Worm (Caenorhabditis elegans) whole organism, late embryonic: ENCODE data around the gene srpa-68.

ENCODE experiments used
- K02D7.2 ChIP-seq: sonication (generic microtip); optimal IDR thresholded peaks from 2 replicates; lab custom pipeline; 2017; ENCODE audit warnings: mild to moderate bottlenecking, missing genetic modification characterization, missing compliant biosample characterization
- K09A11.1 ChIP-seq: sonication (generic microtip); optimal IDR thresholded peaks from 2 replicates; lab custom pipeline; 2017; ENCODE audit warnings: antibody characterized with exemption, mild to moderate bottlenecking, missing genetic modification characterization, missing compliant biosample characterization; ENCODE audit not compliant: insufficient read depth
- T23F11.4 ChIP-seq: fragments of 200-800 bp; sonication (Bioruptor generic); optimal IDR thresholded peaks from 2 replicates; lab custom pipeline; 2018; ENCODE audit warnings: mild to moderate bottlenecking, missing genetic modification characterization, missing compliant biosample characterization
- Y22D7AL.16 ChIP-seq: sonication (generic microtip); optimal IDR thresholded peaks from 2 replicates; lab custom pipeline; 2016; ENCODE audit warnings: missing genetic modification characterization, missing compliant biosample characterization
- ahr-1 ChIP-seq: sonication (generic microtip); optimal IDR thresholded peaks from 2 replicates; lab custom pipeline; 2016; ENCODE audit warnings: missing genetic modification characterization, missing compliant biosample characterization
- ceh-14 ChIP-seq: sonication (generic microtip); optimal IDR thresholded peaks from 2 replicates; lab custom pipeline; 2016; ENCODE audit warnings: missing genotype, missing genetic modification characterization, missing compliant biosample characterization
- ceh-18 ChIP-seq: sonication (generic microtip); optimal IDR thresholded peaks from 2 replicates; lab custom pipeline; 2016; ENCODE audit warnings: missing genetic modification characterization, missing compliant biosample characterization
- ceh-19 ChIP-seq: fragments of 200-800 bp; sonication (Bioruptor generic); optimal IDR thresholded peaks from 2 replicates; lab custom pipeline; 2018; ENCODE audit warnings: mild to moderate bottlenecking, missing genetic modification characterization, missing compliant biosample characterization
- ceh-2 ChIP-seq: sonication (generic microtip); optimal IDR thresholded peaks from 2 replicates; lab custom pipeline; 2016; ENCODE audit warnings: missing genotype, missing genetic modification characterization, missing compliant biosample characterization
- ceh-24 ChIP-seq: sonication (generic microtip); optimal IDR thresholded peaks from 2 replicates; lab custom pipeline; 2016; ENCODE audit warnings: mild to moderate bottlenecking, missing genetic modification characterization, missing compliant biosample characterization
- ceh-30 ChIP-seq: fragments of 150-350 bp; optimal IDR thresholded peaks from 2 replicates; lab custom pipeline; 2014; ENCODE audit warnings: missing biosample characterization, missing genetic modification characterization
- ceh-31 ChIP-seq: sonication (generic microtip); optimal IDR thresholded peaks from 2 replicates; lab custom pipeline; 2016; ENCODE audit warnings: missing genetic modification characterization, missing compliant biosample characterization
- ceh-34 ChIP-seq: sonication (generic microtip); optimal IDR thresholded peaks from 2 replicates; lab custom pipeline; 2016; ENCODE audit warnings: mild to moderate bottlenecking, missing genetic modification characterization, missing compliant biosample characterization
- ceh-48 ChIP-seq: sonication (generic microtip); optimal IDR thresholded peaks from 2 replicates; lab custom pipeline; 2016; ENCODE audit warnings: missing genetic modification characterization, inconsistent platforms, missing compliant biosample characterization
- ceh-6 ChIP-seq: fragments of 200-800 bp; sonication (Bioruptor generic); optimal IDR thresholded peaks from 2 replicates; lab custom pipeline; 2018; ENCODE audit warnings: mild to moderate bottlenecking, missing genetic modification characterization, missing compliant biosample characterization
- dmd-4 ChIP-seq: sonication (generic microtip); optimal IDR thresholded peaks from 2 replicates; lab custom pipeline; 2016; ENCODE audit warnings: borderline replicate concordance, missing genetic modification characterization, missing compliant biosample characterization
- dve-1 ChIP-seq: sonication (generic microtip); optimal IDR thresholded peaks from 2 replicates; lab custom pipeline; 2017; ENCODE audit warnings: antibody characterized with exemption, mild to moderate bottlenecking, missing genetic modification characterization, missing compliant biosample characterization
- elt-2 ChIP-seq: sonication (generic microtip); optimal IDR thresholded peaks from 2 replicates; lab custom pipeline; 2016; ENCODE audit warnings: missing genetic modification reagents, missing genetic modification characterization, missing compliant biosample characterization
- ets-4 ChIP-seq: sonication (generic microtip); optimal IDR thresholded peaks from 2 replicates; lab custom pipeline; 2016; ENCODE audit warnings: missing genetic modification characterization, missing compliant biosample characterization
- eyg-1 ChIP-seq: sonication (generic microtip); optimal IDR thresholded peaks from 2 replicates; lab custom pipeline; 2016; ENCODE audit warnings: missing genotype, missing genetic modification characterization, missing compliant biosample characterization
- fax-1 ChIP-seq: sonication (generic microtip); optimal IDR thresholded peaks from 2 replicates; lab custom pipeline; 2016; ENCODE audit warnings: missing genotype, missing genetic modification characterization, missing compliant biosample characterization
- fkh-10 ChIP-seq: fragments of 150-350 bp; optimal IDR thresholded peaks from 2 replicates; lab custom pipeline; 2014; ENCODE audit warnings: missing biosample characterization, missing genetic modification reagents, missing genetic modification characterization
- gmeb-2 ChIP-seq: sonication (generic microtip); optimal IDR thresholded peaks from 2 replicates; lab custom pipeline; 2016; ENCODE audit warnings: missing genetic modification characterization, inconsistent platforms, missing compliant biosample characterization
- hlh-13 ChIP-seq: fragments of 200-800 bp; sonication (Bioruptor generic); optimal IDR thresholded peaks from 2 replicates; lab custom pipeline; 2018; ENCODE audit warnings: mild to moderate bottlenecking, missing genetic modification characterization, missing compliant biosample characterization
- hlh-6 ChIP-seq: sonication (generic microtip); optimal IDR thresholded peaks from 2 replicates; lab custom pipeline; 2016; ENCODE audit warnings: missing genotype, missing genetic modification characterization, missing compliant biosample characterization
- hlh-8 ChIP-seq: sonication (generic microtip); optimal IDR thresholded peaks from 2 replicates; lab custom pipeline; 2016; ENCODE audit warnings: missing genotype, missing genetic modification characterization, missing compliant biosample characterization
- lim-6 ChIP-seq: sonication (generic microtip); optimal IDR thresholded peaks from 2 replicates; lab custom pipeline; 2016; ENCODE audit warnings: missing genetic modification characterization, missing compliant biosample characterization
- lin-11 ChIP-seq: fragments of 200-800 bp; sonication (Bioruptor generic); optimal IDR thresholded peaks from 2 replicates; lab custom pipeline; 2018; ENCODE audit warnings: mild to moderate bottlenecking, missing genetic modification characterization, missing compliant biosample characterization
- madf-2 ChIP-seq: sonication (generic microtip); optimal IDR thresholded peaks from 2 replicates; lab custom pipeline; 2017; ENCODE audit warnings: missing genetic modification characterization, missing compliant biosample characterization
- mec-3 ChIP-seq: sonication (generic microtip); optimal IDR thresholded peaks from 2 replicates; lab custom pipeline; 2016; ENCODE audit warnings: borderline replicate concordance, missing genetic modification characterization, missing compliant biosample characterization
- nfya-1 ChIP-seq: sonication (generic microtip); optimal IDR thresholded peaks from 2 replicates; lab custom pipeline; 2017; ENCODE audit warnings: missing genetic modification characterization, mild to moderate bottlenecking, missing compliant biosample characterization, antibody characterized with exemption, moderate library complexity
- nhr-11 ChIP-seq: fragments of 150-350 bp; optimal IDR thresholded peaks from 2 replicates; lab custom pipeline; 2014; ENCODE audit warnings: missing biosample characterization, missing genetic modification characterization
- nhr-232 ChIP-seq: sonication (generic microtip); optimal IDR thresholded peaks from 2 replicates; lab custom pipeline; 2016; ENCODE audit warnings: missing genetic modification characterization, missing compliant biosample characterization
- npax-4 ChIP-seq: sonication (generic microtip); optimal IDR thresholded peaks from 2 replicates; lab custom pipeline; 2016; ENCODE audit warnings: missing genetic modification characterization, missing compliant biosample characterization
- odd-2 ChIP-seq: sonication (generic microtip); optimal IDR thresholded peaks from 2 replicates; lab custom pipeline; 2017; ENCODE audit warnings: antibody characterized with exemption, mild to moderate bottlenecking, missing genetic modification characterization, missing compliant biosample characterization
- pag-3 ChIP-seq: sonication (generic microtip); optimal IDR thresholded peaks from 2 replicates; lab custom pipeline; 2016; ENCODE audit warnings: missing compliant biosample characterization, missing genetic modification characterization, borderline replicate concordance
- pat-9 ChIP-seq: fragments of 200-800 bp; sonication (Bioruptor generic); optimal IDR thresholded peaks from 2 replicates; lab custom pipeline; 2018; ENCODE audit warnings: mild to moderate bottlenecking, missing genetic modification characterization, moderate library complexity, missing compliant biosample characterization
- pha-2 ChIP-seq: sonication (generic microtip); optimal IDR thresholded peaks from 2 replicates; lab custom pipeline; 2017; ENCODE audit warnings: mild to moderate bottlenecking, missing genetic modification characterization, missing compliant biosample characterization
- pha-4 ChIP-seq: fragments of 150-350 bp; optimal IDR thresholded peaks from 2 replicates; lab custom pipeline; 2018; ENCODE audit warnings: missing biosample characterization, missing genetic modification reagents, missing genetic modification characterization
- pqm-1 ChIP-seq: sonication (generic microtip); optimal IDR thresholded peaks from 2 replicates; lab custom pipeline; 2016; ENCODE audit warnings: missing genetic modification characterization, missing compliant biosample characterization
- pros-1 ChIP-seq: fragments of 150-350 bp; optimal IDR thresholded peaks from 2 replicates; lab custom pipeline; 2014; ENCODE audit warnings: missing biosample characterization, missing genetic modification reagents, missing genetic modification characterization
- ref-2 ChIP-seq: sonication (generic microtip); optimal IDR thresholded peaks from 2 replicates; lab custom pipeline; 2016; ENCODE audit warnings: missing genetic modification characterization, missing compliant biosample characterization
- rnt-1 ChIP-seq: sonication (generic microtip); optimal IDR thresholded peaks from 2 replicates; lab custom pipeline; 2016; ENCODE audit warnings: missing genetic modification characterization, missing compliant biosample characterization
- sdc-2 ChIP-seq: sonication (generic microtip); optimal IDR thresholded peaks from 2 replicates; lab custom pipeline; 2016; ENCODE audit warnings: missing genotype, missing genetic modification characterization, missing compliant biosample characterization
- sox-4 ChIP-seq: sonication (generic microtip); optimal IDR thresholded peaks from 2 replicates; lab custom pipeline; 2017; ENCODE audit warnings: mild to moderate bottlenecking, missing genetic modification characterization, inconsistent platforms, missing compliant biosample characterization
- syd-9 ChIP-seq: sonication (generic microtip); optimal IDR thresholded peaks from 2 replicates; lab custom pipeline; 2016; ENCODE audit warnings: mild to moderate bottlenecking, missing genetic modification characterization, moderate library complexity, missing compliant biosample characterization
- tbx-2 ChIP-seq: sonication (generic microtip); optimal IDR thresholded peaks from 2 replicates; lab custom pipeline; 2016; ENCODE audit warnings: missing genetic modification characterization, missing compliant biosample characterization
- tbx-7 ChIP-seq: sonication (generic microtip); optimal IDR thresholded peaks from 2 replicates; lab custom pipeline; 2016; ENCODE audit warnings: missing genotype, missing genetic modification characterization, missing compliant biosample characterization
- ttx-3 ChIP-seq: sonication (generic microtip); optimal IDR thresholded peaks from 2 replicates; lab custom pipeline; 2016; ENCODE audit warnings: missing genetic modification reagents, missing genetic modification characterization, missing compliant biosample characterization
- unc-3 ChIP-seq, 2 experiments: fragments of 200-800 bp in 1 of 2; sonication (Bioruptor generic) in 1 of 2; sonication (generic microtip) in 1 of 2; conservative IDR thresholded peaks in 1 of 2; optimal IDR thresholded peaks in 1 of 2; 2 replicates each; pipeline versions ENCODE4 v1.3.6 to Lab custom; 2016 to 2022; ENCODE audit warnings: missing compliant biosample characterization in 2 of 2, missing genetic modification characterization in 2 of 2, missing genetic modification reagents in 1 of 2
- unc-86 ChIP-seq: sonication (generic microtip); optimal IDR thresholded peaks from 2 replicates; lab custom pipeline; 2016; ENCODE audit warnings: missing genetic modification characterization, missing compliant biosample characterization
- zip-5 ChIP-seq: sonication (generic microtip); optimal IDR thresholded peaks from 2 replicates; lab custom pipeline; 2016; ENCODE audit warnings: missing genetic modification characterization, missing compliant biosample characterization
- ztf-16 ChIP-seq: sonication (generic microtip); optimal IDR thresholded peaks from 2 replicates; lab custom pipeline; 2017; ENCODE audit warnings: missing genetic modification characterization, missing compliant biosample characterization

Gene srpa-68

ce11 chrV:12291587-12291986, at the start of gene srpa-68, which contains the start of gene srh-16:
srpa-68 (minus strand) TSS chrV:12291658.
srh-16 (plus strand) TSS chrV:12291861.
- TF ChIP-seq hlh-13 (GFP tag; lab: Kevin White, UChicago) (peak; percentile 33), gmeb-2 (tag; lab: Kevin White, UChicago) (peak; percentile 47), eyg-1 (tag; lab: Kevin White, UChicago) (peak; percentile 29), tbx-2 (tag; lab: Kevin White, UChicago) (peak; percentile 65), nhr-232 (tag; lab: Kevin White, UChicago) (no peak), ceh-48 (peak; percentile 62), ahr-1 (tag; lab: Kevin White, UChicago) (peak; percentile 15), pqm-1 (no peak), zip-5 (tag; lab: Kevin White, UChicago) (peak; percentile 14), rnt-1 (tag; lab: Kevin White, UChicago) (peak; percentile 79), ceh-24 (tag; lab: Kevin White, UChicago) (no peak), sox-4 (tag; lab: Kevin White, UChicago) (peak; percentile 45), npax-4 (tag; lab: Kevin White, UChicago) (peak; percentile 33), sdc-2 (tag; lab: Kevin White, UChicago) (no peak), pha-2 (tag; lab: Kevin White, UChicago) (peak; percentile 65), ref-2 (tag; lab: Kevin White, UChicago) (no peak), ceh-31 (peak; percentile 42), unc-3 (GFP tag; conservative IDR thresholded peaks at IDR 0.05; lab: Robert Waterston, UW) (peak; percentile 54; the same call in 1 of the 2 replicates), unc-3 (tag; optimal IDR thresholded peaks at IDR 0.05; lab: Kevin White, UChicago) (peak; percentile 8), odd-2 (tag; lab: Kevin White, UChicago) (peak; percentile 60), ceh-6 (no peak), ets-4 (tag; lab: Kevin White, UChicago) (no peak), fax-1 (tag; lab: Kevin White, UChicago) (no peak), lim-6 (tag; lab: Kevin White, UChicago) (no peak), ceh-18 (tag; lab: Kevin White, UChicago) (no peak), ceh-14 (tag; lab: Kevin White, UChicago) (peak; percentile 57), K09A11.1 (tag; lab: Kevin White, UChicago) (peak; percentile 52), Y22D7AL.16 (tag; lab: Kevin White, UChicago) (peak; percentile 33), K02D7.2 (tag; lab: Kevin White, UChicago) (peak; percentile 42), pha-4 (tag; lab: Kevin White, UChicago) (no peak), hlh-6 (no peak), ceh-30 (tag; lab: Kevin White, UChicago) (peak; percentile 72), syd-9 (tag; lab: Kevin White, UChicago) (peak; percentile 38), unc-86 (tag; lab: Kevin White, UChicago) (peak; percentile 63), pag-3 (tag; lab: Kevin White, UChicago) (no peak), ceh-2 (tag; lab: Kevin White, UChicago) (peak; percentile 54), madf-2 (tag; lab: Kevin White, UChicago) (peak; percentile 38), tbx-7 (tag; lab: Kevin White, UChicago) (no peak), nfya-1 (peak; percentile 76), T23F11.4 (no peak), ceh-19 (GFP tag; lab: Kevin White, UChicago) (no peak), ceh-34 (tag; lab: Kevin White, UChicago) (peak; percentile 58), dmd-4 (tag; lab: Kevin White, UChicago) (no peak), mec-3 (tag; lab: Kevin White, UChicago) (no peak), pat-9 (tag; lab: Kevin White, UChicago) (peak; percentile 51), dve-1 (tag; lab: Kevin White, UChicago) (no peak), ttx-3 (tag; lab: Kevin White, UChicago) (peak; percentile 68), ztf-16 (tag; lab: Kevin White, UChicago) (peak; percentile 28), hlh-8 (no peak), pros-1 (tag; lab: Kevin White, UChicago) (no peak), nhr-11 (no peak), lin-11 (tag; lab: Kevin White, UChicago) (peak; percentile 43), elt-2 (tag; lab: Kevin White, UChicago) (peak; percentile 79), fkh-10 (GFP tag; lab: Kevin White, UChicago) (no peak)
